Worm (Caenorhabditis elegans): ENCODE results near the gene ceh-24.

DNA sequence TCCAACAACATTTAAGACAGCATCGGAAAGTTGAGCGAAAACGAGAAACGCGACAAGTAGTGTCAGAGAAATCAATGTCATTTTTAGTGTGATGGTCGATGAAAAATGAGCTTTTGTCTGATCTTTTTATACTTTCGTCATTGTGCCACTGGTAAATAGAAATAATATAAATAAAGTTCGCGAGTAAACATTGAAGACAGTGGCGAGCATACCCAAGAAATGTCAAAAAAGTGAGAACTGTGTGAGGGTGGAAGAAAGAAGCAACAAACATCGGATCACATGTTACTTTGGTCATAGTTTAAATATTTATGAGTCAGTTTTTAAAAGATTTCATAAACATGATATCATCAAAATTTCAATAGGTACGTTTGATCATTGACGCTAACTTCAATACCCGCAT lies 41.3 kb downstream of the ceh-24 start, which contains the start of gene ttr-21:
- TF ChIP-seq pag-3 (tag; optimal IDR thresholded peaks at IDR 0.05; ENCODE audit: borderline replicate concordance), result no peak
- no peak for TF ChIP-seq pha-4 (tag; optimal IDR thresholded peaks at IDR 0.05)

Measured in whole organism, late embryonic.